Worm (Caenorhabditis elegans) whole organism, L4/young adult: ENCODE measurements around the gene T27D12.1.
A peak's percentile ranks its signal among the peaks of the same experiment; 100 is the strongest.

Experiments used
- W03F9.2 ChIP-seq: fragments of 150-350 bp; optimal IDR thresholded peaks from 2 replicates; lab custom pipeline; 2014; ENCODE audit warnings: missing biosample characterization, missing genetic modification characterization
- dao-5 ChIP-seq: sonication (generic microtip); optimal IDR thresholded peaks from 2 replicates; lab custom pipeline; 2016; ENCODE audit warnings: missing genotype, missing genetic modification characterization, moderate library complexity, missing compliant biosample characterization
- him-1 ChIP-seq: sonication (generic microtip); optimal IDR thresholded peaks from 2 replicates; lab custom pipeline; 2016; ENCODE audit warnings: missing genotype, missing genetic modification reagents, missing genetic modification characterization, missing compliant biosample characterization

The T27D12.1 gene

DNA sequence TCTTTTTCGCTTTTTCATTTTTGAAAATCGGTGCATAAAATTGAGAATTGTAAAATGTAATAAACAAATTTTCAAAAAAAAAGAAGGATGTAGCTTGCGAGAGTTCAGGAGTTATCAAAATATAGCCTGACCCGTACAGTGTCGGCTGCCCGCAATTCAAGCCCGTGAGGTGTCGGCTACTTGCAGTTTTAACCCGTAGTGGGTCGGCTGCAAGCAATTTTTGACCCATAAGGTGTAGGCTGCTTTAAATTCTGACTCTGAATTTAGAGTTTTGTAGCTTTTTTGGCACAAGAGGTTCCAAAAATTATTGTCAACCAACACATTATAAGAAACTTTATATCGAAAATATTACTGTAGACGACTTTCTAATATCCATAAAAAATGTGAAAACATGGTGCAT, 3.5 kb downstream of the T27D12.1 start:
- TF ChIP-seq W03F9.2 (tag; lab: Kevin White, UChicago) (no peak), him-1 (tag; lab: Kevin White, UChicago) (no peak), dao-5 (no peak)

ce11 chrII:11849572-11849971, 7.2 kb downstream of the T27D12.1 start:
- TF ChIP-seq W03F9.2 (tag; lab: Kevin White, UChicago) = no peak
- TF ChIP-seq him-1 (tag; lab: Kevin White, UChicago) = no peak
- TF ChIP-seq dao-5 = no peak

DNA sequence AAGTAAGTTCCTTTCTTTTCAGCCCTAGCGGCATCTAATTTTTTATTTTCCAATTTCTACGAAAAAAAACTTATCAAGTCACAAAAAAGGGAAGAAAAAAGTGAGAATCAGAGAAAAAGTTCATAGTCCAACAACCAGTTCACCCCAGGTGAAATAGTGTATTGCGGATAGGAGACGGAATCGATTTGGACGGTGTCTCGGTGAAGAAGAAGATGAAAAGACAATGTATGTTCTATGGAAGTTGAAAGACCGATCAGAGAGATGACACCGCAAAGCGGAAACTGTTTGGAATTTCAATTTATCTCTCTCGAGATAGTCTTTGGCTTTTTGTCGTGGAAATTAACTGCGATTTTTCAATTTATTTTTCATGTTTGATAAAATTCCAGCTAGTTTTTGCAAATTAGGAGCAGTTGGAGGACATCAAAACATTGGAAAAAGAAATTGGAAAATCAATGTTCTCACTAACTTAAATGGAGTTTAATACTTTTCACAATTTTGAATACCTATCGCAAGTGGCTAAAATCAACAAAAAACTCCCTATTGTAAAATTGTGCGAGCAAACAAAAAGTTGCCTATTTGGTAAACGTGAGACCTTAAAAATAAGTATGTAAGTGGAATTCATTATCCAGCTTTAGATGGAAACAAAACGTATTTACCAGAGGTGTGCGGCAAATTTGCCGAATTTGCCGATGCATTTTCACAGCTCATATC, 9.9 kb downstream of the T27D12.1 start:
- TF ChIP-seq him-1 (tag; lab: Kevin White, UChicago) (no peak), W03F9.2 (tag; lab: Kevin White, UChicago) (no peak), dao-5 (no peak)

DNA sequence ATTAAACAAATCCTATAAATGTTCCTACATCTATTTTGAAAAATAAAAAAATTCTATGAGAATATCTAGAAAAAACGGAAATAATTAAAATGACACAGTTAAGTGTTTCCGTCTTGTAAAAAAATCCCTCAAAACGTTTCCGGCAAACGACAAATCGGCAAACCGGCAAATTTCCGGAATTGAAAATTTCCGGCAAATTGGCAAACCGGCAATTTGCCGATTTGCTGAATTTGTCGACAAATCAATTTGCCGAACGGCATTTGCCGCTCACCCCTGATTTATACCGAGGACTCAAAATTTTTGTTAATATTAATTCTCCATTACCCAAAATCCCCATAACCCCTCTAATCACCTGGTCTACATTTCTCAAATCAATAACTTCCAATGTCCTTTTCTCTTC, 10.7 kb downstream of the T27D12.1 start:
- TF ChIP-seq dao-5 = no peak

ce11 chrII:11854749-11855148, 12.3 kb downstream of the T27D12.1 start:
- no peak for TF ChIP-seq him-1 (tag; lab: Kevin White, UChicago)
- no peak for TF ChIP-seq W03F9.2 (tag; lab: Kevin White, UChicago)
- TF ChIP-seq dao-5 = no peak

DNA sequence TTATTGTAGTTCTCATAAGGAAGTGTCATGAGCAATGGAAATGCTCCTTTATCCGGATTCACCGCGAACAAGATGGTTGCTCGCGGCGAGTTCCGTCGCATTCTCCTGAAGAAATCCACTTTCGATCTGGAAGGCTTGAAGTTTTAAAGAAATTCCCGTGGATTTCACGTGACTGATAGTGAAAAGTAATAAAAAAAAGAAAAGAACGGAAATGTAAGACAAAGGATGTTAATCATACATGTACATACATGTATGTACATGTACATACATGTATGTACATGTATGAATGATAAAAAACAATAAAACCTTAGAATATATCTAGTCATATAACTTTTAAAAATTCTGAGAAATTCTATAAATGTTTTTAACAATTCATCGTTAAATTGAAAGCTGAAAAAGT, 13.9 kb downstream of the T27D12.1 start, which contains the start of gene clh-1:
Gene clh-1 (minus strand): TSS at position 101 of the 400 bp plus-strand sequence.
- no peak for TF ChIP-seq dao-5
- TF ChIP-seq W03F9.2 (tag; lab: Kevin White, UChicago) = no peak
- no peak for TF ChIP-seq him-1 (tag; lab: Kevin White, UChicago)

- TF ChIP-seq dao-5 (no peak), W03F9.2 (tag; lab: Kevin White, UChicago) (no peak), him-1 (tag; lab: Kevin White, UChicago) (no peak)
Measured at ce11 chrII:11859833-11860232, 17.4 kb downstream of the T27D12.1 start.

- no peak for TF ChIP-seq him-1 (tag; lab: Kevin White, UChicago)
- TF ChIP-seq W03F9.2 (tag; lab: Kevin White, UChicago) = peak; percentile 25
Measured at ce11 chrII:11860623-11861079, 18.2 kb downstream of the T27D12.1 start, which contains the start of gene K12D12.5. TSS of gene K12D12.5 (plus strand) at chrII:11861029.

DNA sequence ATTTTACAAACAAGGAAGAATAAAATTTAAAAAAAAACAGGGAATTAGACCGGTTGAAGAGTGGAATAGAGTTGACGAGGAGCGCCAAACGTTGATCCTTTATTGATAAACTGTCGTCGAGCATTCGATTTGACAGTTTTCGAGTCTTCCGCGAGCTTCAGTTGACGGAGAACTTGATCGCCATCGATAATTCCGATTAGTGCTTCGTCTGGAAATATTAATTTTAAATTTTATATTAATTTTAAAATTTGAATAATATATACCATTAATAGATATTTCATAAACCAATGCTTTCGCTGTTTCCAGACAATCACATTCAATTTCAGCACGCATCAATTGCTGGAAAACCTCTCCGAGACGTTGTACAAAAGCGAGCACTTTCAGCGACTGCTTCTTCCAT, 23.2 kb downstream of the T27D12.1 start, which contains the start of gene K12D12.4:
Gene K12D12.4 (minus strand): TSS at position 101 of the 400 bp plus-strand sequence.
- TF ChIP-seq him-1 (tag; lab: Kevin White, UChicago) = no peak
- TF ChIP-seq dao-5 = no peak
- no peak for TF ChIP-seq W03F9.2 (tag; lab: Kevin White, UChicago)

ce11 chrII:11868234-11868633, 25.8 kb downstream of the T27D12.1 start, which contains the start of gene col-84:
TSS of gene col-84 (plus strand) at chrII:11868534.
- TF ChIP-seq him-1 (tag; lab: Kevin White, UChicago) = no peak
- no peak for TF ChIP-seq W03F9.2 (tag; lab: Kevin White, UChicago)
- no peak for TF ChIP-seq dao-5

ce11 chrII:11868893-11869292, 26.5 kb downstream of the T27D12.1 start:
- TF ChIP-seq W03F9.2 (tag; lab: Kevin White, UChicago) (no peak), dao-5 (no peak), him-1 (tag; lab: Kevin White, UChicago) (no peak)

DNA sequence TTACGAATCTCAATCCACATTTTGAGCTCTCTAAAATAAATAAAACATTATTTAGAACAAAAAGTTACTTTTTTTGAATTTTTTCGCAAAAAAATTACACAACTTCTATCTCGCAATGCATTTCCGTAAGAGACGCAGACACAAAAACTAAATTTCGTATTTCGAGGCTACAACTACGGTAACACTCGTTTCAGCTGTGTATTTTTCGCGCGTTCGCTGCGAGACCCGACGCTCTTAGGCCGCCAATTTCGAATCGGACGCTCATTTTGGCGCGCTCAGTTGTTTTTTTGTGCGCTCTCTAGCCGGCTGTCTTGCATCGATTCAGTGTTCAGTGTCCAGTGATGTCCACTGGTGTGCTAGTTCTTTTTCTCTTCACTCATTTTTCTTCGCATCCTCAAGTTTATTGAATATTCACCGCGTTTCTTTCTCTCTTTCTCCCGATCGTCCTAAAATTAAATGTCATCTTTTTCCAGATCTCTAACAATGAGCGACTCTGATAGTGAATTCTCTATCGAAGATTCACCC, 32.3 kb downstream of the T27D12.1 start, which contains the start of the genes npp-3 and top-2:
Gene npp-3 (minus strand): TSS at position 115 of the 525 bp plus-strand sequence.
Gene top-2 (plus strand): TSS at position 475 of the 525 bp plus-strand sequence.
- TF ChIP-seq dao-5 (no peak), W03F9.2 (tag; lab: Kevin White, UChicago) (peak; percentile 88), him-1 (tag; lab: Kevin White, UChicago) (peak; percentile 74)

- TF ChIP-seq him-1 (tag; lab: Kevin White, UChicago) (no peak), W03F9.2 (tag; lab: Kevin White, UChicago) (no peak), dao-5 (no peak)
Measured at ce11 chrII:11879784-11880183, 37.4 kb downstream of the T27D12.1 start.
